Worm (Caenorhabditis elegans): ENCODE data around the gene mrpl-49.

DNA sequence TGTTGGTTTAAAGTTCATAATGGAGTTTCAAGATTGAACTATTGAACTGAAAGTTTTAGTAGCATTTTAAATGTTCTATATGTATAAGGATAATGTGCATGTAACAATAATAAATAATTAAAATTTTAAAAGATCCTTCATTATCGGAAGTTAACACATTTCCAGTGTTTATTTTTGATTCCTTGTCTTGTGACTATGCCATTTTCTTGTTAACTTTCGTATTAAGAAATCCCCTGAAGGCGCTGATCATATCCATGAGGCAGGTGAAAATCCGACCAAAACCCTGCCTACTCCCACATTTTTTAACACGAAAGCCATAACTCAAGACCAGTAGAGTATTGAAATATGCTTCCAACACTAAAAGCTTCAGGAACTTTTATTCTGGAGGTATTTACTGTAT lies 8.7 kb upstream of the mrpl-49 start, which contains the start of gene R11D1.7:
- no peak for TF ChIP-seq dao-5 (tag; optimal IDR thresholded peaks at IDR 0.05)
- TF ChIP-seq him-1 (tag; optimal IDR thresholded peaks at IDR 0.05) = no peak
- no peak for TF ChIP-seq W03F9.2 (tag; optimal IDR thresholded peaks at IDR 0.05)

Data from whole organism, L4/young adult.